Fruit fly (Drosophila melanogaster): ENCODE data around the gene nej.

The nej gene

dm6 chrX:9707820-9708487 is 21.1 kb upstream of the nej start:
- TF ChIP-seq CG9705 (GFP tag; optimal IDR thresholded peaks at IDR 0.05) (no peak), Hr83 (GFP tag; optimal IDR thresholded peaks at IDR 0.05; ENCODE audit: poor library complexity, severe bottlenecking) (no peak), Vsx2 (GFP tag; optimal IDR thresholded peaks at IDR 0.05; ENCODE audit: partially characterized antibody) (no peak), GATAd (GFP tag; optimal IDR thresholded peaks at IDR 0.05) (no peak), Hr78 (GFP tag; optimal IDR thresholded peaks at IDR 0.05) (no peak), OdsH (GFP tag; optimal IDR thresholded peaks at IDR 0.05) (no peak), h (GFP tag; optimal IDR thresholded peaks at IDR 0.05) (no peak)

- TF ChIP-seq Hr83 (GFP tag; optimal IDR thresholded peaks at IDR 0.05; ENCODE audit: poor library complexity, severe bottlenecking): no peak
- peak; percentile 92 for TF ChIP-seq Dfd (GFP tag; optimal IDR thresholded peaks at IDR 0.05)
- TF ChIP-seq lola (GFP tag; optimal IDR thresholded peaks at IDR 0.05): no peak
Observed at dm6 chrX:9694652-9695051, 7.8 kb upstream of the nej start.

- peak; percentile 16 for TF ChIP-seq Sp1 (GFP tag; optimal IDR thresholded peaks at IDR 0.05)
- peak; percentile 51 for TF ChIP-seq Vsx2 (GFP tag; optimal IDR thresholded peaks at IDR 0.05; ENCODE audit: partially characterized antibody)
- TF ChIP-seq jim (GFP tag; optimal IDR thresholded peaks at IDR 0.05): peak; percentile 91
- TF ChIP-seq CG9705 (GFP tag; optimal IDR thresholded peaks at IDR 0.05): no peak
- TF ChIP-seq Hr83 (GFP tag; optimal IDR thresholded peaks at IDR 0.05; ENCODE audit: poor library complexity, severe bottlenecking): peak; percentile 15
- TF ChIP-seq Rel (GFP tag; optimal IDR thresholded peaks at IDR 0.05): no peak
- no peak for TF ChIP-seq Rel (tag; optimal IDR thresholded peaks at IDR 0.05)
- TF ChIP-seq foxo (GFP tag; optimal IDR thresholded peaks at IDR 0.05): no peak
- TF ChIP-seq dl (GFP tag; optimal IDR thresholded peaks at IDR 0.05; ENCODE audit: insufficient read depth in 1 of 2, partially characterized antibody in 2 of 2): peak; percentile 40 to 55
- no peak for TF ChIP-seq brk (GFP tag; optimal IDR thresholded peaks at IDR 0.05)
- no peak for TF ChIP-seq dmrt93B (GFP tag; optimal IDR thresholded peaks at IDR 0.05)
- TF ChIP-seq Abd-B (GFP tag; optimal IDR thresholded peaks at IDR 0.05): no peak
- no peak for TF ChIP-seq usp (GFP tag; optimal IDR thresholded peaks at IDR 0.05)
- peak; percentile 47 for TF ChIP-seq Dif (GFP tag; optimal IDR thresholded peaks at IDR 0.05; ENCODE audit: partially characterized antibody)
Observed at dm6 chrX:9693720-9694386, 7.0 kb upstream of the nej start, which contains the start of gene btd. btd (plus strand) TSS chrX:9694186.

- no peak for TF ChIP-seq GATAd (GFP tag; optimal IDR thresholded peaks at IDR 0.05)
- TF ChIP-seq fru (GFP tag; optimal IDR thresholded peaks at IDR 0.05): no peak
- TF ChIP-seq Myc (optimal IDR thresholded peaks at IDR 0.05): no peak
- TF ChIP-seq HLH106 (tag; optimal IDR thresholded peaks at IDR 0.05): no peak
- no peak for TF ChIP-seq CrebA (GFP tag; optimal IDR thresholded peaks at IDR 0.05; ENCODE audit: borderline replicate concordance)
- no peak for TF ChIP-seq h (GFP tag; optimal IDR thresholded peaks at IDR 0.05)
- no peak for TF ChIP-seq Dfd (GFP tag; optimal IDR thresholded peaks at IDR 0.05)
- no peak for TF ChIP-seq CG32264 (GFP tag; optimal IDR thresholded peaks at IDR 0.05)
Observed at dm6 chrX:9692297-9693013, 5.6 kb upstream of the nej start.

- no peak for TF ChIP-seq h (GFP tag; optimal IDR thresholded peaks at IDR 0.05)
- no peak for TF ChIP-seq sage (GFP tag; optimal IDR thresholded peaks at IDR 0.05)
- TF ChIP-seq Hr78 (GFP tag; optimal IDR thresholded peaks at IDR 0.05): no peak
- no peak for TF ChIP-seq dmrt93B (GFP tag; optimal IDR thresholded peaks at IDR 0.05)
- TF ChIP-seq Hr83 (GFP tag; optimal IDR thresholded peaks at IDR 0.05; ENCODE audit: poor library complexity, severe bottlenecking): no peak
- no peak for TF ChIP-seq brk (GFP tag; optimal IDR thresholded peaks at IDR 0.05)
- no peak for TF ChIP-seq OdsH (GFP tag; optimal IDR thresholded peaks at IDR 0.05)
- no peak for TF ChIP-seq fru (GFP tag; optimal IDR thresholded peaks at IDR 0.05)
- no peak for TF ChIP-seq Dif (GFP tag; optimal IDR thresholded peaks at IDR 0.05; ENCODE audit: partially characterized antibody)
- TF ChIP-seq pan (optimal IDR thresholded peaks at IDR 0.05): no peak
- TF ChIP-seq foxo (GFP tag; optimal IDR thresholded peaks at IDR 0.05): no peak
- TF ChIP-seq GATAd (GFP tag; optimal IDR thresholded peaks at IDR 0.05): no peak
- no peak for TF ChIP-seq Hnf4 (GFP tag; optimal IDR thresholded peaks at IDR 0.05)
Observed at dm6 chrX:9689129-9689528, 2.3 kb upstream of the nej start.
